Worm (Caenorhabditis elegans) whole organism, late embryonic: ENCODE data around the gene F26G1.10.

Experiments
- T23F11.4 ChIP-seq: fragments of 200-800 bp; sonication (Bioruptor generic); optimal IDR thresholded peaks from 2 replicates; lab custom pipeline; 2018; ENCODE audit warnings: mild to moderate bottlenecking, missing genetic modification characterization, missing compliant biosample characterization
- elt-2 ChIP-seq: sonication (generic microtip); optimal IDR thresholded peaks from 2 replicates; lab custom pipeline; 2016; ENCODE audit warnings: missing genetic modification reagents, missing genetic modification characterization, missing compliant biosample characterization
- fkh-10 ChIP-seq: fragments of 150-350 bp; optimal IDR thresholded peaks from 2 replicates; lab custom pipeline; 2014; ENCODE audit warnings: missing biosample characterization, missing genetic modification reagents, missing genetic modification characterization
- hlh-15 ChIP-seq: sonication (generic microtip); optimal IDR thresholded peaks from 2 replicates; lab custom pipeline; 2016; ENCODE audit warnings: missing genetic modification characterization, missing compliant biosample characterization
- nfya-1 ChIP-seq: sonication (generic microtip); optimal IDR thresholded peaks from 2 replicates; lab custom pipeline; 2017; ENCODE audit warnings: missing genetic modification characterization, mild to moderate bottlenecking, missing compliant biosample characterization, antibody characterized with exemption, moderate library complexity
- odd-2 ChIP-seq: sonication (generic microtip); optimal IDR thresholded peaks from 2 replicates; lab custom pipeline; 2017; ENCODE audit warnings: antibody characterized with exemption, mild to moderate bottlenecking, missing genetic modification characterization, missing compliant biosample characterization

DNA sequence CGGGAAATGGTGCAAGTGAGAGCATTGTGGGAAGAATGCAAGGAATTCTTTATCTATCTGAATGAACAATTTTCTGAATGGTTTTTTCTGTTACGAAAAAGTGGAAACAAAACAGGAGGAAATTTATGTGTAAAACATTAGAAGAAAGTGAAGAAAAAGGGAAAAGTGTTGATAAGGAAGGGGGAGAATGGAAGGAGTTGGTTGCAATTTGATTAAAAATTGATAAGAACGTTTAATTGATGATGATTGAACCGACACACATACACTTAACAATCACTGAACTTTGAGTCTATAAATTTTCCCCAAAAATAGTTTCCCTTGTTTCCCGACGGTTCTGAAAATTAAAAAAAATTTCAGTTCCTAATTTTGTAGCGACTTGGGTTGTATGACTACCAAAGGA is 28.7 kb downstream of the F26G1.10 start:
- TF ChIP-seq elt-2 (tag; lab: Kevin White, UChicago) (peak; percentile 80), odd-2 (tag; lab: Kevin White, UChicago) (no peak), T23F11.4 (GFP tag; lab: Kevin White, UChicago) (no peak), hlh-15 (no peak), nfya-1 (tag; lab: Kevin White, UChicago) (no peak), fkh-10 (GFP tag; lab: Kevin White, UChicago) (no peak)
